Worm (Caenorhabditis elegans) whole organism, late embryonic: Measurements from ENCODE around the gene F26D11.12.

ENCODE experiments used
- C38D4.7 ChIP-seq: fragments of 200-800 bp; sonication (Bioruptor generic); optimal IDR thresholded peaks from 2 replicates; lab custom pipeline; 2018; ENCODE audit warnings: mild to moderate bottlenecking, missing genetic modification characterization, moderate library complexity, missing compliant biosample characterization
- K02D7.2 ChIP-seq: sonication (generic microtip); optimal IDR thresholded peaks from 2 replicates; lab custom pipeline; 2017; ENCODE audit warnings: mild to moderate bottlenecking, missing genetic modification characterization, missing compliant biosample characterization
- T23F11.4 ChIP-seq: fragments of 200-800 bp; sonication (Bioruptor generic); optimal IDR thresholded peaks from 2 replicates; lab custom pipeline; 2018; ENCODE audit warnings: mild to moderate bottlenecking, missing genetic modification characterization, missing compliant biosample characterization
- ahr-1 ChIP-seq: sonication (generic microtip); optimal IDR thresholded peaks from 2 replicates; lab custom pipeline; 2016; ENCODE audit warnings: missing genetic modification characterization, missing compliant biosample characterization
- ama-1 ChIP-seq: fragments of 150-350 bp; optimal IDR thresholded peaks from 2 replicates; lab custom pipeline; 2014
- ceh-14 ChIP-seq: sonication (generic microtip); optimal IDR thresholded peaks from 2 replicates; lab custom pipeline; 2016; ENCODE audit warnings: missing genotype, missing genetic modification characterization, missing compliant biosample characterization
- ceh-18 ChIP-seq: sonication (generic microtip); optimal IDR thresholded peaks from 2 replicates; lab custom pipeline; 2016; ENCODE audit warnings: missing genetic modification characterization, missing compliant biosample characterization
- ceh-19 ChIP-seq: fragments of 200-800 bp; sonication (Bioruptor generic); optimal IDR thresholded peaks from 2 replicates; lab custom pipeline; 2018; ENCODE audit warnings: mild to moderate bottlenecking, missing genetic modification characterization, missing compliant biosample characterization
- ceh-2 ChIP-seq: sonication (generic microtip); optimal IDR thresholded peaks from 2 replicates; lab custom pipeline; 2016; ENCODE audit warnings: missing genotype, missing genetic modification characterization, missing compliant biosample characterization
- ceh-22 ChIP-seq: sonication (generic microtip); optimal IDR thresholded peaks from 2 replicates; lab custom pipeline; 2017; ENCODE audit warnings: missing biosample characterization, missing genetic modification characterization
- ceh-24 ChIP-seq: sonication (generic microtip); optimal IDR thresholded peaks from 2 replicates; lab custom pipeline; 2016; ENCODE audit warnings: mild to moderate bottlenecking, missing genetic modification characterization, missing compliant biosample characterization
- ceh-30 ChIP-seq: fragments of 150-350 bp; optimal IDR thresholded peaks from 2 replicates; lab custom pipeline; 2014; ENCODE audit warnings: missing biosample characterization, missing genetic modification characterization
- ceh-45 ChIP-seq: fragments of 200-800 bp; sonication (Bioruptor generic); IDR thresholded peaks from 2 replicates; pipeline ENCODE4 v1.3.6; 2022; ENCODE audit warnings: missing genetic modification reagents, missing genetic modification characterization, missing compliant biosample characterization
- ceh-9 ChIP-seq: sonication (generic microtip); optimal IDR thresholded peaks from 2 replicates; lab custom pipeline; 2016; ENCODE audit warnings: mild to moderate bottlenecking, missing genetic modification characterization, inconsistent platforms, missing compliant biosample characterization
- dmd-4 ChIP-seq: sonication (generic microtip); optimal IDR thresholded peaks from 2 replicates; lab custom pipeline; 2016; ENCODE audit warnings: borderline replicate concordance, missing genetic modification characterization, missing compliant biosample characterization
- elt-2 ChIP-seq: sonication (generic microtip); optimal IDR thresholded peaks from 2 replicates; lab custom pipeline; 2016; ENCODE audit warnings: missing genetic modification reagents, missing genetic modification characterization, missing compliant biosample characterization
- fax-1 ChIP-seq: sonication (generic microtip); optimal IDR thresholded peaks from 2 replicates; lab custom pipeline; 2016; ENCODE audit warnings: missing genotype, missing genetic modification characterization, missing compliant biosample characterization
- fkh-10 ChIP-seq: fragments of 150-350 bp; optimal IDR thresholded peaks from 2 replicates; lab custom pipeline; 2014; ENCODE audit warnings: missing biosample characterization, missing genetic modification reagents, missing genetic modification characterization
- hlh-13 ChIP-seq: fragments of 200-800 bp; sonication (Bioruptor generic); optimal IDR thresholded peaks from 2 replicates; lab custom pipeline; 2018; ENCODE audit warnings: mild to moderate bottlenecking, missing genetic modification characterization, missing compliant biosample characterization
- hlh-15 ChIP-seq: sonication (generic microtip); optimal IDR thresholded peaks from 2 replicates; lab custom pipeline; 2016; ENCODE audit warnings: missing genetic modification characterization, missing compliant biosample characterization
- hlh-30 ChIP-seq: sonication (generic microtip); optimal IDR thresholded peaks from 2 replicates; lab custom pipeline; 2017; ENCODE audit warnings: antibody characterized with exemption, missing genetic modification characterization, missing compliant biosample characterization; ENCODE audit not compliant: insufficient read depth
- hlh-6 ChIP-seq: sonication (generic microtip); optimal IDR thresholded peaks from 2 replicates; lab custom pipeline; 2016; ENCODE audit warnings: missing genotype, missing genetic modification characterization, missing compliant biosample characterization
- madf-2 ChIP-seq: sonication (generic microtip); optimal IDR thresholded peaks from 2 replicates; lab custom pipeline; 2017; ENCODE audit warnings: missing genetic modification characterization, missing compliant biosample characterization
- mec-3 ChIP-seq: sonication (generic microtip); optimal IDR thresholded peaks from 2 replicates; lab custom pipeline; 2016; ENCODE audit warnings: borderline replicate concordance, missing genetic modification characterization, missing compliant biosample characterization
- nfya-1 ChIP-seq: sonication (generic microtip); optimal IDR thresholded peaks from 2 replicates; lab custom pipeline; 2017; ENCODE audit warnings: missing genetic modification characterization, mild to moderate bottlenecking, missing compliant biosample characterization, antibody characterized with exemption, moderate library complexity
- nhr-11 ChIP-seq: fragments of 150-350 bp; optimal IDR thresholded peaks from 2 replicates; lab custom pipeline; 2014; ENCODE audit warnings: missing biosample characterization, missing genetic modification characterization
- npax-4 ChIP-seq: sonication (generic microtip); optimal IDR thresholded peaks from 2 replicates; lab custom pipeline; 2016; ENCODE audit warnings: missing genetic modification characterization, missing compliant biosample characterization
- odd-2 ChIP-seq: sonication (generic microtip); optimal IDR thresholded peaks from 2 replicates; lab custom pipeline; 2017; ENCODE audit warnings: antibody characterized with exemption, mild to moderate bottlenecking, missing genetic modification characterization, missing compliant biosample characterization
- pax-1 ChIP-seq: fragments of 150-350 bp; optimal IDR thresholded peaks from 2 replicates; lab custom pipeline; 2014; ENCODE audit warnings: missing biosample characterization, missing genetic modification characterization
- pha-2 ChIP-seq: sonication (generic microtip); optimal IDR thresholded peaks from 2 replicates; lab custom pipeline; 2017; ENCODE audit warnings: mild to moderate bottlenecking, missing genetic modification characterization, missing compliant biosample characterization
- pha-4 ChIP-seq: fragments of 150-350 bp; optimal IDR thresholded peaks from 2 replicates; lab custom pipeline; 2018; ENCODE audit warnings: missing biosample characterization, missing genetic modification reagents, missing genetic modification characterization
- pqm-1 ChIP-seq: sonication (generic microtip); optimal IDR thresholded peaks from 2 replicates; lab custom pipeline; 2016; ENCODE audit warnings: missing genetic modification characterization, missing compliant biosample characterization
- ref-2 ChIP-seq: sonication (generic microtip); optimal IDR thresholded peaks from 2 replicates; lab custom pipeline; 2016; ENCODE audit warnings: missing genetic modification characterization, missing compliant biosample characterization
- sdc-2 ChIP-seq: sonication (generic microtip); optimal IDR thresholded peaks from 2 replicates; lab custom pipeline; 2016; ENCODE audit warnings: missing genotype, missing genetic modification characterization, missing compliant biosample characterization
- sox-2 ChIP-seq: fragments of 200-800 bp; sonication (Bioruptor generic); IDR thresholded peaks from 2 replicates; pipeline ENCODE4 v1.3.6; 2022; ENCODE audit warnings: missing genetic modification reagents, missing genetic modification characterization, missing compliant biosample characterization
- tbx-2 ChIP-seq: sonication (generic microtip); optimal IDR thresholded peaks from 2 replicates; lab custom pipeline; 2016; ENCODE audit warnings: missing genetic modification characterization, missing compliant biosample characterization
- tbx-7 ChIP-seq: sonication (generic microtip); optimal IDR thresholded peaks from 2 replicates; lab custom pipeline; 2016; ENCODE audit warnings: missing genotype, missing genetic modification characterization, missing compliant biosample characterization
- unc-3 ChIP-seq, 2 experiments: fragments of 200-800 bp in 1 of 2; sonication (Bioruptor generic) in 1 of 2; sonication (generic microtip) in 1 of 2; conservative IDR thresholded peaks in 1 of 2; optimal IDR thresholded peaks in 1 of 2; 2 replicates each; pipeline versions ENCODE4 v1.3.6 to Lab custom; 2016 to 2022; ENCODE audit warnings: missing compliant biosample characterization in 2 of 2, missing genetic modification characterization in 2 of 2, missing genetic modification reagents in 1 of 2
- unc-42 ChIP-seq: sonication (generic microtip); optimal IDR thresholded peaks from 2 replicates; lab custom pipeline; 2016; ENCODE audit warnings: missing genotype, missing genetic modification characterization, missing compliant biosample characterization
- unc-55 ChIP-seq: sonication (generic microtip); optimal IDR thresholded peaks from 2 replicates; lab custom pipeline; 2017; ENCODE audit warnings: missing biosample characterization, missing genetic modification reagents, missing genetic modification characterization
- ztf-16 ChIP-seq: sonication (generic microtip); optimal IDR thresholded peaks from 2 replicates; lab custom pipeline; 2017; ENCODE audit warnings: missing genetic modification characterization, missing compliant biosample characterization

The F26D11.12 gene

ce11 chrV:7985860-7986259 is 30.7 kb upstream of the F26D11.12 start, which contains the start of gene Y97E10AL.1:
Gene Y97E10AL.1 (plus strand): TSS chrV:7986160.
- TF ChIP-seq nfya-1 (tag; lab: Kevin White, UChicago): no peak
- TF ChIP-seq odd-2 (tag; lab: Kevin White, UChicago): no peak
- TF ChIP-seq hlh-13 (GFP tag; lab: Kevin White, UChicago): no peak
- TF ChIP-seq pqm-1 (tag; lab: Kevin White, UChicago): no peak
- TF ChIP-seq pha-4 (tag; lab: Kevin White, UChicago): no peak
- no peak for TF ChIP-seq fkh-10 (GFP tag; lab: Kevin White, UChicago)
- no peak for TF ChIP-seq unc-42 (tag; lab: Kevin White, UChicago)
- no peak for TF ChIP-seq madf-2 (tag; lab: Kevin White, UChicago)
- no peak for TF ChIP-seq hlh-6 (tag; lab: Kevin White, UChicago)
- TF ChIP-seq ztf-16 (tag; lab: Kevin White, UChicago): no peak
- no peak for TF ChIP-seq unc-3 (GFP tag; conservative IDR thresholded peaks at IDR 0.05; lab: Robert Waterston, UW)
- no peak for TF ChIP-seq unc-3 (tag; optimal IDR thresholded peaks at IDR 0.05; lab: Kevin White, UChicago)
- TF ChIP-seq ceh-45: no peak
- TF ChIP-seq hlh-15: no peak
- TF ChIP-seq ceh-9 (tag; lab: Kevin White, UChicago): no peak
- TF ChIP-seq ahr-1 (tag; lab: Kevin White, UChicago): no peak
- TF ChIP-seq K02D7.2 (tag; lab: Kevin White, UChicago): no peak
- TF ChIP-seq ceh-18 (tag; lab: Kevin White, UChicago): no peak

- TF ChIP-seq unc-42 (tag; lab: Kevin White, UChicago) (peak; percentile 77), ceh-14 (tag; lab: Kevin White, UChicago) (peak; percentile 70), dmd-4 (tag; lab: Kevin White, UChicago) (no peak), hlh-30 (tag; lab: Kevin White, UChicago) (peak; percentile 16), ceh-30 (peak; percentile 27)
- TF ChIP-seq, all 69 proteins: peak for 4
These were observed 28.4 kb upstream of the F26D11.12 start, which contains the start of the genes natb-1 and abhd-12 for ce11 chrV:7983381-7984052. Gene natb-1 (minus strand): TSS chrV:7983431. Gene abhd-12 (plus strand): TSS chrV:7983879.

ce11 chrV:7980993-7981595 is 26.0 kb upstream of the F26D11.12 start, which contains the start of gene F26D11.1:
Gene F26D11.1 (plus strand): TSS chrV:7981545.
- no peak for TF ChIP-seq sdc-2 (tag; lab: Kevin White, UChicago)
- no peak for TF ChIP-seq ceh-19
- TF ChIP-seq hlh-6 (tag; lab: Kevin White, UChicago): no peak
- no peak for TF ChIP-seq mec-3 (tag; lab: Kevin White, UChicago)
- no peak for TF ChIP-seq tbx-2 (tag; lab: Kevin White, UChicago)
- no peak for TF ChIP-seq elt-2 (tag; lab: Kevin White, UChicago)

DNA sequence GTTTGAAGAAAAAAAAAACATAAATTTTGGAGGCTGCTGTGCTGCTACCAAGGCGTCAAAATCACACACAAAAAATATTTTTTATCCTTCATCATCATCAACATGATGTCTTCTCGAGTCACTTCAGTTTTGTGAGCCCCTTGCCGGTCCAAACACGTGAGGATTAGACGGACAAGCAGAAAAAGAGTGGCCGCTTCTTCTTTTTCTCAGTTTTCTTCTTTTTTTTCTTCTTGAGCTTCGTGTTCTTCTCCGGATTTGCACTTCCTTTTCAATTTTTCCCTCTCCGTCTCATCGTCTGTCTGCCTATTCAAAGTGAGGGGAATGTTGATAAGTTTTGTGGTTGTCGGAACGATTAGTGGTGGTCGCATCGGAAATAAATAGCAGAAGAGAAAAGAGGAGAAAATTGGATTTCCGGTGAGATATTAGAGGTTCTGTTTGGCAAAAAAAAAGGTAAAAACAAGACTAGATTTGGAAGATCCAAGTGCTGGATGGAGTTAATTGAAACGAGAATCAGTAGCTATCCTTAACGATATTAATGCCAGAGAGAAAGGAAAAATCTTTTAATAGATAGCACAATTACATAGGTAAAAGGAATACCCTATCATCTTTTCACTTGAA is 25.4 kb upstream of the F26D11.12 start:
- TF ChIP-seq unc-42 (tag; lab: Kevin White, UChicago): peak; percentile 62
- no peak for TF ChIP-seq ama-1 (lab: Kevin White, UChicago)
- TF ChIP-seq, all 69 proteins: peak for 1

ce11 chrV:7978798-7979197 is 23.7 kb upstream of the F26D11.12 start:
- TF ChIP-seq dmd-4 (tag; lab: Kevin White, UChicago): no peak
- no peak for TF ChIP-seq pha-2 (tag; lab: Kevin White, UChicago)
- peak; percentile 15 for TF ChIP-seq ceh-2 (tag; lab: Kevin White, UChicago)
- no peak for TF ChIP-seq tbx-7
- TF ChIP-seq ceh-24 (tag; lab: Kevin White, UChicago): no peak
- peak; percentile 37 for TF ChIP-seq tbx-2 (tag; lab: Kevin White, UChicago)
- TF ChIP-seq hlh-30 (tag; lab: Kevin White, UChicago): no peak
- TF ChIP-seq npax-4: no peak
- TF ChIP-seq sox-2 (GFP tag; lab: Robert Waterston, UW): no peak
- no peak for TF ChIP-seq nhr-11 (tag; lab: Kevin White, UChicago)
- no peak for TF ChIP-seq fax-1
- no peak for TF ChIP-seq pax-1
- no peak for TF ChIP-seq unc-55 (GFP tag; lab: Kevin White, UChicago)
- TF ChIP-seq sdc-2 (tag; lab: Kevin White, UChicago): peak; percentile 15
- peak; percentile 52 for TF ChIP-seq T23F11.4 (GFP tag; lab: Kevin White, UChicago)
- TF ChIP-seq ref-2 (tag; lab: Kevin White, UChicago): peak; percentile 69
- no peak for TF ChIP-seq fkh-10 (GFP tag; lab: Kevin White, UChicago)
- TF ChIP-seq ceh-22: no peak
- TF ChIP-seq C38D4.7 (GFP tag; lab: Kevin White, UChicago): no peak
- TF ChIP-seq ahr-1 (tag; lab: Kevin White, UChicago): no peak
